Worm (Caenorhabditis elegans) whole organism, young adult: ENCODE measurements around the gene Y102A5C.4.
A peak's percentile ranks its signal among the peaks of the same experiment; 100 is the strongest.

Experiments
- B0035.1 ChIP-seq: sonication (generic microtip); optimal IDR thresholded peaks from 2 replicates; lab custom pipeline; 2016; ENCODE audit warnings: missing genetic modification characterization, mild to moderate bottlenecking, missing compliant biosample characterization, missing genotype, missing genetic modification reagents
- B0336.3 ChIP-seq: fragments of 200-800 bp; sonication (Bioruptor generic); IDR thresholded peaks from 2 replicates; pipeline ENCODE4 v1.3.6; 2022; ENCODE audit warnings: missing genetic modification characterization, missing compliant biosample characterization
- D2030.7 ChIP-seq: fragments of 200-800 bp; sonication (Bioruptor generic); IDR thresholded peaks from 2 replicates; pipeline ENCODE4 v1.3.6; 2022; ENCODE audit warnings: missing genetic modification reagents, missing genetic modification characterization, missing compliant biosample characterization
- F39B2.1 ChIP-seq: fragments of 200-800 bp; sonication (Bioruptor generic); IDR thresholded peaks from 2 replicates; pipeline ENCODE4 v1.3.6; 2022; ENCODE audit warnings: missing genetic modification reagents, missing genetic modification characterization, missing compliant biosample characterization
- F49E8.2 ChIP-seq: sonication (generic microtip); optimal IDR thresholded peaks from 3 replicates; lab custom pipeline; 2017; ENCODE audit warnings: missing genetic modification characterization, mild to moderate bottlenecking, missing compliant biosample characterization, antibody characterized with exemption, moderate library complexity; ENCODE audit not compliant: insufficient read depth
- F57A8.1 ChIP-seq: fragments of 200-800 bp; sonication (Bioruptor generic); optimal IDR thresholded peaks from 2 replicates; lab custom pipeline; 2018; ENCODE audit warnings: mild to moderate bottlenecking, missing genetic modification characterization, moderate library complexity, missing compliant biosample characterization
- Y53F4B.3 ChIP-seq: fragments of 200-800 bp; sonication (Bioruptor generic); IDR thresholded peaks from 2 replicates; pipeline ENCODE4 v1.3.6; 2022; ENCODE audit warnings: missing genetic modification reagents, missing genetic modification characterization, missing compliant biosample characterization
- Y95B8A.8 ChIP-seq: fragments of 200-800 bp; sonication (Bioruptor generic); IDR thresholded peaks from 2 replicates; pipeline ENCODE4 v1.3.6; 2022; ENCODE audit warnings: missing genetic modification reagents, missing genetic modification characterization, missing compliant biosample characterization
- attf-6 ChIP-seq: fragments of 200-800 bp; sonication (Bioruptor generic); IDR thresholded peaks from 2 replicates; pipeline ENCODE4 v1.3.6; 2022; ENCODE audit warnings: missing genetic modification reagents, missing genetic modification characterization, missing compliant biosample characterization
- cebp-1 ChIP-seq, 2 experiments: fragments of 200-800 bp in 1 of 2; sonication (Bioruptor generic) in 1 of 2; sonication (generic microtip) in 1 of 2; IDR thresholded peaks in 1 of 2; optimal IDR thresholded peaks in 1 of 2; 2 replicates each; pipeline versions ENCODE4 v1.3.6 to Lab custom; 2017 to 2022; ENCODE audit warnings: missing compliant biosample characterization in 2 of 2, missing genetic modification characterization in 2 of 2, mild to moderate bottlenecking in 1 of 2, missing genetic modification reagents in 1 of 2, moderate library complexity in 1 of 2
- ceh-79 ChIP-seq: sonication (generic microtip); optimal IDR thresholded peaks from 2 replicates; lab custom pipeline; 2017; ENCODE audit warnings: mild to moderate bottlenecking, missing genetic modification characterization, missing compliant biosample characterization
- die-1 ChIP-seq: sonication (generic microtip); optimal IDR thresholded peaks from 2 replicates; lab custom pipeline; 2016; ENCODE audit warnings: missing genotype, mild to moderate bottlenecking, missing genetic modification characterization, missing compliant biosample characterization
- efl-1 ChIP-seq: fragments of 150-350 bp; optimal IDR thresholded peaks from 2 replicates; lab custom pipeline; 2014; ENCODE audit warnings: missing biosample characterization, missing genetic modification reagents, missing genetic modification characterization
- ekl-4 ChIP-seq: fragments of 200-800 bp; sonication (Bioruptor generic); IDR thresholded peaks from 2 replicates; pipeline ENCODE4 v1.3.6; 2022; ENCODE audit warnings: missing genetic modification reagents, missing genetic modification characterization, missing compliant biosample characterization
- hsf-1 ChIP-seq: fragments of 200-800 bp; sonication (Bioruptor generic); IDR thresholded peaks from 2 replicates; pipeline ENCODE4 v1.3.6; 2022; ENCODE audit warnings: missing genetic modification reagents, missing genetic modification characterization, missing compliant biosample characterization
- lin-26 ChIP-seq: fragments of 200-800 bp; sonication (Bioruptor generic); IDR thresholded peaks from 2 replicates; pipeline ENCODE4 v1.3.6; 2022; ENCODE audit warnings: missing genetic modification reagents, missing genetic modification characterization, missing compliant biosample characterization
- lin-35 ChIP-seq, 3 experiments: fragments of 150-350 bp in 2 of 3; sonication (generic microtip) in 1 of 3; optimal IDR thresholded peaks; 2 replicates each; lab custom pipeline; 2014 to 2018; ENCODE audit warnings: missing biosample characterization in 3 of 3, missing genetic modification characterization in 3 of 3, missing genetic modification reagents in 3 of 3
- lsl-1 ChIP-seq: fragments of 200-800 bp; sonication (Bioruptor generic); optimal IDR thresholded peaks from 2 replicates; lab custom pipeline; 2018; ENCODE audit warnings: mild to moderate bottlenecking, missing genetic modification characterization, moderate library complexity, missing compliant biosample characterization
- madf-3 ChIP-seq: fragments of 200-800 bp; sonication (Bioruptor generic); IDR thresholded peaks from 2 replicates; pipeline ENCODE4 v1.3.6; 2022; ENCODE audit warnings: missing genetic modification reagents, missing genetic modification characterization, missing compliant biosample characterization
- madf-6 ChIP-seq: fragments of 200-800 bp; sonication (Bioruptor generic); IDR thresholded peaks from 2 replicates; pipeline ENCODE4 v1.3.6; 2022; ENCODE audit warnings: missing genetic modification reagents, missing genetic modification characterization, missing compliant biosample characterization
- madf-8 ChIP-seq: fragments of 200-800 bp; sonication (Bioruptor generic); conservative IDR thresholded peaks from 2 replicates; pipeline ENCODE4 v1.3.6; 2022; ENCODE audit warnings: missing genetic modification reagents, missing genetic modification characterization, missing compliant biosample characterization
- mcd-1 ChIP-seq: fragments of 200-800 bp; sonication (Bioruptor generic); IDR thresholded peaks from 2 replicates; pipeline ENCODE4 v1.3.6; 2022; ENCODE audit warnings: missing genetic modification reagents, missing genetic modification characterization, missing compliant biosample characterization
- mxl-1 ChIP-seq: sonication (generic microtip); optimal IDR thresholded peaks from 2 replicates; lab custom pipeline; 2016; ENCODE audit warnings: missing genetic modification characterization, missing compliant biosample characterization
- nfya-1 ChIP-seq: sonication (generic microtip); optimal IDR thresholded peaks from 2 replicates; lab custom pipeline; 2017; ENCODE audit warnings: antibody characterized with exemption, missing compliant biosample characterization, missing genetic modification characterization, borderline replicate concordance; ENCODE audit not compliant: insufficient read depth
- nfya-2 ChIP-seq: fragments of 200-800 bp; sonication (Bioruptor generic); IDR thresholded peaks from 2 replicates; pipeline ENCODE4 v1.3.6; 2022; ENCODE audit warnings: missing genetic modification reagents, missing genetic modification characterization, missing compliant biosample characterization
- pbrm-1 ChIP-seq: fragments of 200-800 bp; sonication (Bioruptor generic); IDR thresholded peaks from 2 replicates; pipeline ENCODE4 v1.3.6; 2022; ENCODE audit warnings: missing genetic modification reagents, missing genetic modification characterization, missing compliant biosample characterization
- sea-2 ChIP-seq: fragments of 200-800 bp; sonication (Bioruptor generic); IDR thresholded peaks from 2 replicates; pipeline ENCODE4 v1.3.6; 2022; ENCODE audit warnings: missing genetic modification characterization, missing compliant biosample characterization
- snpc-1.1 ChIP-seq: sonication (generic microtip); optimal IDR thresholded peaks from 2 replicates; lab custom pipeline; 2017; ENCODE audit warnings: missing genetic modification characterization, mild to moderate bottlenecking, missing compliant biosample characterization, antibody characterized with exemption, moderate library complexity, missing genotype, missing genetic modification reagents; ENCODE audit not compliant: insufficient read depth
- snpc-4 ChIP-seq, 5 experiments: fragments of 150-350 bp in 1 of 5; sonication (generic microtip) in 4 of 5; optimal IDR thresholded peaks; 2 replicates each; lab custom pipeline; 2014 to 2018; ENCODE audit warnings: missing genetic modification characterization in 5 of 5, missing biosample characterization in 3 of 5, antibody characterized with exemption in 2 of 5, mild to moderate bottlenecking in 2 of 5, missing compliant biosample characterization in 2 of 5, missing genotype in 2 of 5, moderate library complexity in 2 of 5, missing genetic modification reagents in 1 of 5
- tbp1 ChIP-seq: fragments of 200-800 bp; sonication (Bioruptor generic); optimal IDR thresholded peaks from 2 replicates; lab custom pipeline; 2018; ENCODE audit warnings: mild to moderate bottlenecking, missing genetic modification characterization, missing compliant biosample characterization
- tlf-1 ChIP-seq: fragments of 200-800 bp; sonication (Bioruptor generic); optimal IDR thresholded peaks from 2 replicates; lab custom pipeline; 2018; ENCODE audit warnings: mild to moderate bottlenecking, missing genetic modification characterization, missing compliant biosample characterization
- xnd-1 ChIP-seq: sonication (generic microtip); optimal IDR thresholded peaks from 2 replicates; lab custom pipeline; 2016; ENCODE audit warnings: missing genotype, missing genetic modification reagents, missing genetic modification characterization, missing compliant biosample characterization
- zim-3 ChIP-seq: sonication (generic microtip); optimal IDR thresholded peaks from 2 replicates; lab custom pipeline; 2017; ENCODE audit warnings: mild to moderate bottlenecking, missing genetic modification characterization, moderate library complexity, missing compliant biosample characterization
- ztf-18 ChIP-seq: sonication (generic microtip); optimal IDR thresholded peaks from 2 replicates; lab custom pipeline; 2016; ENCODE audit warnings: missing genotype, mild to moderate bottlenecking, missing genetic modification characterization, missing compliant biosample characterization
- ztf-3 ChIP-seq: fragments of 200-800 bp; sonication (Bioruptor generic); optimal IDR thresholded peaks from 2 replicates; lab custom pipeline; 2018; ENCODE audit warnings: mild to moderate bottlenecking, missing genetic modification characterization, missing compliant biosample characterization

The Y102A5C.4 gene

DNA sequence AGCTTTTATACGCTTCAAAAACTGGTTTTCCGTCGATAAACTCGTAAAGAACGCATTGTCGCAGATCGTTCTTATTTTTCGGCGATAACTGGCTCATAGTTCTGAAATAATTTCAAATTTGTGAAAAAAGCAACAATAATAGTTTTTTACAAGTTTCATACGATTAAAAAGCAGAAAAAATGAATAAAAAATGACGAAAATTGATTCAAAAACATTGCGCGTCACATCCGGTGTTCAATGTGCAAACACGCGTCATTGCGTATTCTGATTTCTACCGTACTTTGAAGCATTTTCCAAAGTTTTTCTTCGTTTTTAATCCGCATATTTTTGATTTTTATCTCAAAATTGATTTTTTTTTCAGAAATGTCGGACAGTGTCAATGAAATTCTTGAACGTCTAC lies 3.7 kb upstream of the Y102A5C.4 start, which contains the start of the genes fbxa-206 and Y102A5C.2:
Gene fbxa-206, minus strand, starts transcription at position 101 of the 400 bp plus-strand sequence.
Gene Y102A5C.2, plus strand, starts transcription at position 354 of the 400 bp plus-strand sequence.
- TF ChIP-seq B0336.3 (no peak), lsl-1 (peak; percentile 73), madf-3 (GFP tag; lab: Robert Waterston, UW) (no peak)

DNA sequence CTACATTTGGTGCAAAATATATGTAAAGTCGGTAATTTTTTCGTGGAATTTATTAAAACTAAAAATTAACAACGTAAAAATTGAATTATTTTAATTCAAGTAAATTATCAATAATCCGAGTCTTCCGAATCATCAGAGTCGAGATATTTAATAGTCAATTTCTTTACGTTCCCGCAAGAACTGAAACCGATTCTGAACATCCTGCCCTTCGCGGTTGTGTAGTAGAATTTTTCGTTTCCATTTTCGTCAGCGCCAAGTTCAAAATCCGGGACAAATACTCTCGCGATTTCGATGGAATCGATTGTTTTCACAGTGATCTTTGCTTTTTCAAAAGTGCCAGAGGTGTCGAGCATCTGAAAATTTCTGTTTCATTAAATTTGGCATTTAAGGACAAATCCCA lies 2.4 kb upstream of the Y102A5C.4 start:
- TF ChIP-seq B0336.3 (0 out of 2 replicates have a peak, but pooled peaks have one; percentile 45), F49E8.2 (tag; lab: Kevin White, UChicago) (peak; percentile 67), attf-6 (GFP tag; lab: Robert Waterston, UW) (peak; percentile 89), sea-2 (GFP tag; lab: Robert Waterston, UW) (no peak), F57A8.1 (GFP tag; lab: Kevin White, UChicago) (no peak), Y95B8A.8 (GFP tag; lab: Robert Waterston, UW) (peak; percentile 64; the same call in 1 of the 2 replicates), ekl-4 (GFP tag; lab: Robert Waterston, UW) (peak; percentile 65), cebp-1 (GFP tag; IDR thresholded peaks at IDR 0.05; lab: Robert Waterston, UW) (no peak), cebp-1 (tag; optimal IDR thresholded peaks at IDR 0.05; lab: Kevin White, UChicago) (peak; percentile 10), mxl-1 (peak; percentile 6), ceh-79 (tag; lab: Kevin White, UChicago) (no peak), pbrm-1 (GFP tag; lab: Robert Waterston, UW) (0 out of 2 replicates have a peak, but pooled peaks have one; percentile 12), hsf-1 (0 out of 2 replicates have a peak, but pooled peaks have one; percentile 42), lin-26 (GFP tag; lab: Robert Waterston, UW) (0 out of 2 replicates have a peak, but pooled peaks have one; percentile 32), ztf-3 (GFP tag; lab: Kevin White, UChicago) (no peak), xnd-1 (tag; lab: Kevin White, UChicago) (peak; percentile 14), B0035.1 (tag; lab: Kevin White, UChicago) (no peak), F39B2.1 (GFP tag; lab: Robert Waterston, UW) (0 out of 2 replicates have a peak, but pooled peaks have one; percentile 36), Y53F4B.3 (no peak), D2030.7 (GFP tag; lab: Robert Waterston, UW) (peak; percentile 31; the same call in 1 of the 2 replicates), zim-3 (tag; lab: Kevin White, UChicago) (peak; percentile 9), tbp1 (GFP tag; lab: Kevin White, UChicago) (peak; percentile 27), lin-35 (GFP tag; optimal IDR thresholded peaks at IDR 0.05; lab: Kevin White, UChicago) (no peak), nfya-1 (tag; lab: Kevin White, UChicago) (no peak), die-1 (tag; lab: Kevin White, UChicago) (peak; percentile 21), mcd-1 (peak; percentile 26; the same call in 1 of the 2 replicates), tlf-1 (GFP tag; lab: Kevin White, UChicago) (peak; percentile 28), ztf-18 (tag; lab: Kevin White, UChicago) (no peak), madf-8 (GFP tag; lab: Robert Waterston, UW) (no peak), madf-6 (GFP tag; lab: Robert Waterston, UW) (peak; percentile 45), snpc-4 (GFP tag; optimal IDR thresholded peaks at IDR 0.05; lab: Kevin White, UChicago) (no peak), snpc-4 (tag; optimal IDR thresholded peaks at IDR 0.05; lab: Kevin White, UChicago) (peak in 2 of 4 experiments; percentile 7 to 50), efl-1 (GFP tag; lab: Kevin White, UChicago) (peak; percentile 9)

DNA sequence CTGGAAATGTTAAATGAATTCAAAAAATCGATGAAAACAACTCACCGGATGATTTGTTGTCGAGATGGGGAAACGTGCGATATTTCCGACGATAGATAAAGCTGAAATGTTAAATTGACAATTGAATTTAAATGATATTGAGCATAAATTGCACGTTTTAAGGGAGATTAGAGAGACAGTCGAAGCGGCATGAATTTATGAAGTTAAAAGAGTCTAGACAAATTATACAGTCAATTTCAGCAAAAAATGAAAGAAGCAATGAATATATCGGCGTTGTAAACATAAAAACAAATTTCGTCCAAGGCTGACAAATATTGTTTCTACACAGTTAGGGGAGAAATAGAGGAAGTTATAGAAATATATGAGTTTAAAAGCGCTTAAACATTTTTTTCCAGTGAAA lies 5.3 kb downstream of the Y102A5C.4 start, which contains the start of gene Y102A5C.36:
Gene Y102A5C.36, minus strand, starts transcription at position 101 of the 400 bp plus-strand sequence.
- TF ChIP-seq lsl-1 (no peak), nfya-2 (GFP tag; lab: Robert Waterston, UW) (no peak), snpc-1.1 (tag; lab: Kevin White, UChicago) (no peak), nfya-1 (tag; lab: Kevin White, UChicago) (no peak)
